Fruit fly (Drosophila melanogaster): Measurements from ENCODE around the gene CG31548.

- TF ChIP-seq CTCF (optimal IDR thresholded peaks at IDR 0.05) (no peak), CG8478 (optimal IDR thresholded peaks at IDR 0.05) (no peak)
These were observed 36.9 kb downstream of the CG31548 start for dm6 chr3R:5599521-5600360.

All from S2 (cell line).